Worm (Caenorhabditis elegans) whole organism, young adult: ENCODE results near the gene srg-65.

ENCODE experiments used
- B0019.2 ChIP-seq: fragments of 200-800 bp; sonication (Bioruptor generic); conservative IDR thresholded peaks from 2 replicates; pipeline ENCODE4 v1.3.6; 2022; ENCODE audit warnings: missing genetic modification reagents, missing genetic modification characterization, missing compliant biosample characterization
- B0035.1 ChIP-seq: sonication (generic microtip); optimal IDR thresholded peaks from 2 replicates; lab custom pipeline; 2016; ENCODE audit warnings: missing genetic modification characterization, mild to moderate bottlenecking, missing compliant biosample characterization, missing genotype, missing genetic modification reagents
- C17E4.6 ChIP-seq: fragments of 200-800 bp; sonication (Bioruptor generic); IDR thresholded peaks from 2 replicates; pipeline ENCODE4 v1.3.6; 2022; ENCODE audit warnings: missing genetic modification reagents, missing genetic modification characterization, missing compliant biosample characterization
- F22D6.2 ChIP-seq: sonication (generic microtip); optimal IDR thresholded peaks from 2 replicates; lab custom pipeline; 2016; ENCODE audit warnings: mild to moderate bottlenecking, missing genetic modification characterization, missing compliant biosample characterization
- F23B12.7 ChIP-seq: sonication (generic microtip); optimal IDR thresholded peaks from 2 replicates; lab custom pipeline; 2017; ENCODE audit warnings: missing genetic modification characterization, mild to moderate bottlenecking, missing compliant biosample characterization, antibody characterized with exemption, moderate library complexity; ENCODE audit not compliant: insufficient read depth
- F33H1.4 ChIP-seq: fragments of 200-800 bp; sonication (Bioruptor generic); IDR thresholded peaks from 2 replicates; pipeline ENCODE4 v1.3.6; 2022; ENCODE audit warnings: missing genetic modification reagents, missing genetic modification characterization, missing compliant biosample characterization
- F39B2.1 ChIP-seq: fragments of 200-800 bp; sonication (Bioruptor generic); IDR thresholded peaks from 2 replicates; pipeline ENCODE4 v1.3.6; 2022; ENCODE audit warnings: missing genetic modification reagents, missing genetic modification characterization, missing compliant biosample characterization
- ZK185.1 ChIP-seq: sonication (generic microtip); optimal IDR thresholded peaks from 2 replicates; lab custom pipeline; 2016; ENCODE audit warnings: mild to moderate bottlenecking, missing genetic modification characterization, missing compliant biosample characterization; ENCODE audit not compliant: poor library complexity, severe bottlenecking
- attf-5 ChIP-seq: fragments of 200-800 bp; sonication (Bioruptor generic); optimal IDR thresholded peaks from 2 replicates; lab custom pipeline; 2018; ENCODE audit warnings: mild to moderate bottlenecking, missing genetic modification characterization, missing compliant biosample characterization
- cebp-2 ChIP-seq: fragments of 200-800 bp; sonication (Bioruptor generic); IDR thresholded peaks from 2 replicates; pipeline ENCODE4 v1.3.6; 2022; ENCODE audit warnings: missing genetic modification characterization, missing compliant biosample characterization
- ceh-27 ChIP-seq: fragments of 200-800 bp; sonication (Bioruptor generic); optimal IDR thresholded peaks from 2 replicates; lab custom pipeline; 2018; ENCODE audit warnings: mild to moderate bottlenecking, missing genetic modification characterization, moderate library complexity, missing compliant biosample characterization
- ceh-58 ChIP-seq: fragments of 200-800 bp; sonication (Bioruptor generic); IDR thresholded peaks from 2 replicates; pipeline ENCODE4 v1.3.6; 2022; ENCODE audit warnings: missing genetic modification characterization, missing compliant biosample characterization
- ceh-91 ChIP-seq: fragments of 200-800 bp; sonication (Bioruptor generic); IDR thresholded peaks from 2 replicates; pipeline ENCODE4 v1.3.6; 2022; ENCODE audit warnings: missing genetic modification reagents, missing genetic modification characterization, missing compliant biosample characterization
- dox-1 ChIP-seq: fragments of 200-800 bp; sonication (Bioruptor generic); IDR thresholded peaks from 2 replicates; pipeline ENCODE4 v1.3.6; 2022; ENCODE audit warnings: missing genetic modification reagents, missing genetic modification characterization, missing compliant biosample characterization
- efl-1 ChIP-seq: fragments of 150-350 bp; optimal IDR thresholded peaks from 2 replicates; lab custom pipeline; 2014; ENCODE audit warnings: missing biosample characterization, missing genetic modification reagents, missing genetic modification characterization
- egl-18 ChIP-seq: fragments of 200-800 bp; sonication (Bioruptor generic); IDR thresholded peaks from 2 replicates; pipeline ENCODE4 v1.3.6; 2022; ENCODE audit warnings: missing genetic modification reagents, missing genetic modification characterization, missing compliant biosample characterization
- ekl-4 ChIP-seq: fragments of 200-800 bp; sonication (Bioruptor generic); IDR thresholded peaks from 2 replicates; pipeline ENCODE4 v1.3.6; 2022; ENCODE audit warnings: missing genetic modification reagents, missing genetic modification characterization, missing compliant biosample characterization
- ets-4 ChIP-seq: fragments of 200-800 bp; sonication (Bioruptor generic); optimal IDR thresholded peaks from 2 replicates; lab custom pipeline; 2018; ENCODE audit warnings: mild to moderate bottlenecking, missing genetic modification characterization, missing compliant biosample characterization
- hlh-12 ChIP-seq: sonication (generic microtip); optimal IDR thresholded peaks from 2 replicates; lab custom pipeline; 2016; ENCODE audit warnings: missing genetic modification characterization, missing compliant biosample characterization
- hlh-26 ChIP-seq: fragments of 200-800 bp; sonication (Bioruptor generic); conservative IDR thresholded peaks from 2 replicates; pipeline ENCODE4 v1.3.6; 2022; ENCODE audit warnings: missing genetic modification reagents, missing genetic modification characterization, missing compliant biosample characterization
- hmg-1.2 ChIP-seq: fragments of 200-800 bp; sonication (Bioruptor generic); IDR thresholded peaks from 2 replicates; pipeline ENCODE4 v1.3.6; 2022; ENCODE audit warnings: missing genetic modification reagents, missing genetic modification characterization, missing compliant biosample characterization
- hsf-1 ChIP-seq: fragments of 200-800 bp; sonication (Bioruptor generic); IDR thresholded peaks from 2 replicates; pipeline ENCODE4 v1.3.6; 2022; ENCODE audit warnings: missing genetic modification reagents, missing genetic modification characterization, missing compliant biosample characterization
- lag-1 ChIP-seq: fragments of 200-800 bp; sonication (Bioruptor generic); IDR thresholded peaks from 2 replicates; pipeline ENCODE4 v1.3.6; 2022; ENCODE audit warnings: missing genetic modification reagents, missing genetic modification characterization, missing compliant biosample characterization
- let-526 ChIP-seq: fragments of 200-800 bp; sonication (Bioruptor generic); IDR thresholded peaks from 2 replicates; pipeline ENCODE4 v1.3.6; 2022; ENCODE audit warnings: missing genetic modification reagents, missing genetic modification characterization, missing compliant biosample characterization
- let-607 ChIP-seq, 2 experiments: fragments of 200-800 bp in 1 of 2; sonication (Bioruptor generic) in 1 of 2; sonication (generic microtip) in 1 of 2; optimal IDR thresholded peaks; 2 replicates each; lab custom pipeline; 2016 to 2018; ENCODE audit warnings: mild to moderate bottlenecking in 2 of 2, missing compliant biosample characterization in 2 of 2, missing genetic modification characterization in 2 of 2, moderate library complexity in 2 of 2, missing genotype in 1 of 2
- lin-35 ChIP-seq, 3 experiments: fragments of 150-350 bp in 2 of 3; sonication (generic microtip) in 1 of 3; optimal IDR thresholded peaks; 2 replicates each; lab custom pipeline; 2014 to 2018; ENCODE audit warnings: missing biosample characterization in 3 of 3, missing genetic modification characterization in 3 of 3, missing genetic modification reagents in 3 of 3
- lin-40 ChIP-seq: sonication (generic microtip); optimal IDR thresholded peaks from 2 replicates; lab custom pipeline; 2016; ENCODE audit warnings: missing genetic modification characterization, mild to moderate bottlenecking, missing compliant biosample characterization, missing genotype, missing genetic modification reagents
- lin-54 ChIP-seq: fragments of 200-800 bp; sonication (Bioruptor generic); optimal IDR thresholded peaks from 2 replicates; lab custom pipeline; 2018; ENCODE audit warnings: mild to moderate bottlenecking, missing genetic modification characterization, missing compliant biosample characterization
- lsl-1 ChIP-seq: fragments of 200-800 bp; sonication (Bioruptor generic); optimal IDR thresholded peaks from 2 replicates; lab custom pipeline; 2018; ENCODE audit warnings: mild to moderate bottlenecking, missing genetic modification characterization, moderate library complexity, missing compliant biosample characterization
- madf-6 ChIP-seq: fragments of 200-800 bp; sonication (Bioruptor generic); IDR thresholded peaks from 2 replicates; pipeline ENCODE4 v1.3.6; 2022; ENCODE audit warnings: missing genetic modification reagents, missing genetic modification characterization, missing compliant biosample characterization
- madf-8 ChIP-seq: fragments of 200-800 bp; sonication (Bioruptor generic); conservative IDR thresholded peaks from 2 replicates; pipeline ENCODE4 v1.3.6; 2022; ENCODE audit warnings: missing genetic modification reagents, missing genetic modification characterization, missing compliant biosample characterization
- mcd-1 ChIP-seq: fragments of 200-800 bp; sonication (Bioruptor generic); IDR thresholded peaks from 2 replicates; pipeline ENCODE4 v1.3.6; 2022; ENCODE audit warnings: missing genetic modification reagents, missing genetic modification characterization, missing compliant biosample characterization
- mes-4 ChIP-seq: sonication (generic microtip); optimal IDR thresholded peaks from 2 replicates; lab custom pipeline; 2016; ENCODE audit warnings: missing genotype, missing genetic modification characterization, missing compliant biosample characterization
- nfya-1 ChIP-seq: sonication (generic microtip); optimal IDR thresholded peaks from 2 replicates; lab custom pipeline; 2017; ENCODE audit warnings: antibody characterized with exemption, missing compliant biosample characterization, missing genetic modification characterization, borderline replicate concordance; ENCODE audit not compliant: insufficient read depth
- nhr-179 ChIP-seq: sonication (generic microtip); optimal IDR thresholded peaks from 2 replicates; lab custom pipeline; 2016; ENCODE audit warnings: mild to moderate bottlenecking, missing genetic modification characterization, missing compliant biosample characterization
- nhr-80 ChIP-seq: sonication (generic microtip); optimal IDR thresholded peaks from 2 replicates; lab custom pipeline; 2016; ENCODE audit warnings: missing genetic modification characterization, missing compliant biosample characterization
- rpc-1 ChIP-seq, 2 experiments: fragments of 150-350 bp in 1 of 2; sonication (generic microtip) in 1 of 2; optimal IDR thresholded peaks; 2 replicates each; lab custom pipeline; 2014 to 2018; ENCODE audit warnings: missing biosample characterization in 1 of 2, missing genetic modification characterization in 1 of 2, missing genetic modification reagents in 1 of 2, missing genotype in 1 of 2
- snpc-1.1 ChIP-seq: sonication (generic microtip); optimal IDR thresholded peaks from 2 replicates; lab custom pipeline; 2017; ENCODE audit warnings: missing genetic modification characterization, mild to moderate bottlenecking, missing compliant biosample characterization, antibody characterized with exemption, moderate library complexity, missing genotype, missing genetic modification reagents; ENCODE audit not compliant: insufficient read depth
- snpc-1.3 ChIP-seq: sonication (generic microtip); optimal IDR thresholded peaks from 2 replicates; lab custom pipeline; 2017; ENCODE audit warnings: missing genetic modification characterization, mild to moderate bottlenecking, missing compliant biosample characterization, antibody characterized with exemption, moderate library complexity, missing genotype, missing genetic modification reagents; ENCODE audit not compliant: insufficient read depth
- unc-130 ChIP-seq: sonication (generic microtip); optimal IDR thresholded peaks from 2 replicates; lab custom pipeline; 2016; ENCODE audit warnings: missing genetic modification reagents, missing genetic modification characterization, missing compliant biosample characterization
- xnd-1 ChIP-seq: sonication (generic microtip); optimal IDR thresholded peaks from 2 replicates; lab custom pipeline; 2016; ENCODE audit warnings: missing genotype, missing genetic modification reagents, missing genetic modification characterization, missing compliant biosample characterization
- zfh-2 ChIP-seq: fragments of 200-800 bp; sonication (Bioruptor generic); conservative IDR thresholded peaks from 2 replicates; pipeline ENCODE4 v1.3.6; 2022; ENCODE audit warnings: missing genetic modification reagents, missing genetic modification characterization, missing compliant biosample characterization
- ztf-18 ChIP-seq: sonication (generic microtip); optimal IDR thresholded peaks from 2 replicates; lab custom pipeline; 2016; ENCODE audit warnings: missing genotype, mild to moderate bottlenecking, missing genetic modification characterization, missing compliant biosample characterization
- ztf-22 ChIP-seq: fragments of 200-800 bp; sonication (Bioruptor generic); optimal IDR thresholded peaks from 2 replicates; lab custom pipeline; 2018; ENCODE audit warnings: mild to moderate bottlenecking, missing genetic modification characterization, moderate library complexity, missing compliant biosample characterization
- ztf-26 ChIP-seq: sonication (generic microtip); optimal IDR thresholded peaks from 2 replicates; lab custom pipeline; 2017; ENCODE audit warnings: missing genetic modification characterization, missing compliant biosample characterization
- ztf-28 ChIP-seq: fragments of 200-800 bp; sonication (Bioruptor generic); IDR thresholded peaks from 2 replicates; pipeline ENCODE4 v1.3.6; 2022; ENCODE audit warnings: missing genetic modification reagents, missing genetic modification characterization, missing compliant biosample characterization
- ztf-3 ChIP-seq: fragments of 200-800 bp; sonication (Bioruptor generic); optimal IDR thresholded peaks from 2 replicates; lab custom pipeline; 2018; ENCODE audit warnings: mild to moderate bottlenecking, missing genetic modification characterization, missing compliant biosample characterization

The srg-65 gene

ce11 chrV:5513630-5514378 lies 29.0 kb upstream of the srg-65 start, which contains the start of the genes hpo-15 and mms-19:
TSS of gene hpo-15 (minus strand) at chrV:5513830.
TSS of gene mms-19 (plus strand) at chrV:5514348.
- TF ChIP-seq lin-54 (GFP tag; lab: Kevin White, UChicago) (no peak), rpc-1 (optimal IDR thresholded peaks at IDR 0.05; lab: Kevin White, UChicago) (no peak), rpc-1 (tag; optimal IDR thresholded peaks at IDR 0.05; lab: Kevin White, UChicago) (no peak), lin-35 (GFP tag; optimal IDR thresholded peaks at IDR 0.05; lab: Kevin White, UChicago) (no peak), efl-1 (GFP tag; lab: Kevin White, UChicago) (no peak), madf-8 (GFP tag; lab: Robert Waterston, UW) (peak; percentile 52), hlh-12 (tag; lab: Kevin White, UChicago) (no peak), unc-130 (GFP tag; lab: Kevin White, UChicago) (no peak), ztf-22 (GFP tag; lab: Kevin White, UChicago) (no peak), nfya-1 (tag; lab: Kevin White, UChicago) (no peak), hsf-1 (GFP tag; lab: Robert Waterston, UW) (no peak), lag-1 (GFP tag; lab: Robert Waterston, UW) (no peak), F22D6.2 (tag; lab: Kevin White, UChicago) (no peak), snpc-1.1 (tag; lab: Kevin White, UChicago) (no peak), ekl-4 (no peak), B0019.2 (GFP tag; lab: Robert Waterston, UW) (no peak), snpc-1.3 (tag; lab: Kevin White, UChicago) (no peak), dox-1 (GFP tag; lab: Robert Waterston, UW) (no peak), nhr-179 (tag; lab: Kevin White, UChicago) (no peak), ztf-28 (GFP tag; lab: Robert Waterston, UW) (no peak), F33H1.4 (GFP tag; lab: Robert Waterston, UW) (peak; percentile 85), let-526 (GFP tag; lab: Robert Waterston, UW) (no peak), ztf-18 (tag; lab: Kevin White, UChicago) (no peak), B0035.1 (no peak), ztf-26 (no peak), hmg-1.2 (GFP tag; lab: Robert Waterston, UW) (no peak), hlh-26 (GFP tag; lab: Robert Waterston, UW) (no peak), ceh-58 (GFP tag; lab: Robert Waterston, UW) (no peak), ceh-27 (GFP tag; lab: Kevin White, UChicago) (no peak), F39B2.1 (GFP tag; lab: Robert Waterston, UW) (no peak), egl-18 (GFP tag; lab: Robert Waterston, UW) (no peak), zfh-2 (GFP tag; lab: Robert Waterston, UW) (no peak), cebp-2 (GFP tag; lab: Robert Waterston, UW) (no peak), mcd-1 (GFP tag; lab: Robert Waterston, UW) (no peak), lin-40 (no peak), madf-6 (GFP tag; lab: Robert Waterston, UW) (peak; percentile 85), nhr-80 (peak; percentile 57), let-607 (tag; optimal IDR thresholded peaks at IDR 0.05; lab: Kevin White, UChicago) (no peak), xnd-1 (tag; lab: Kevin White, UChicago) (peak; percentile 80), mes-4 (tag; lab: Kevin White, UChicago) (no peak), ZK185.1 (no peak), ceh-91 (0 out of 2 replicates have a peak, but pooled peaks have one; percentile 33), ets-4 (GFP tag; lab: Kevin White, UChicago) (no peak), attf-5 (no peak), C17E4.6 (GFP tag; lab: Robert Waterston, UW) (no peak), lsl-1 (GFP tag; lab: Kevin White, UChicago) (peak; percentile 75), ztf-3 (no peak), F23B12.7 (no peak)
